Worm (Caenorhabditis elegans): ENCODE results near the gene hsp-1.

ce11 chrIV:17268628-17269027 lies 10.1 kb upstream of the hsp-1 start:
- TF ChIP-seq dao-5 (tag; optimal IDR thresholded peaks at IDR 0.05) (no peak), W03F9.2 (tag; optimal IDR thresholded peaks at IDR 0.05) (peak; percentile 12)

Measured in whole organism, L4/young adult.